Worm (Caenorhabditis elegans): ENCODE measurements around the gene C50F4.12.

DNA sequence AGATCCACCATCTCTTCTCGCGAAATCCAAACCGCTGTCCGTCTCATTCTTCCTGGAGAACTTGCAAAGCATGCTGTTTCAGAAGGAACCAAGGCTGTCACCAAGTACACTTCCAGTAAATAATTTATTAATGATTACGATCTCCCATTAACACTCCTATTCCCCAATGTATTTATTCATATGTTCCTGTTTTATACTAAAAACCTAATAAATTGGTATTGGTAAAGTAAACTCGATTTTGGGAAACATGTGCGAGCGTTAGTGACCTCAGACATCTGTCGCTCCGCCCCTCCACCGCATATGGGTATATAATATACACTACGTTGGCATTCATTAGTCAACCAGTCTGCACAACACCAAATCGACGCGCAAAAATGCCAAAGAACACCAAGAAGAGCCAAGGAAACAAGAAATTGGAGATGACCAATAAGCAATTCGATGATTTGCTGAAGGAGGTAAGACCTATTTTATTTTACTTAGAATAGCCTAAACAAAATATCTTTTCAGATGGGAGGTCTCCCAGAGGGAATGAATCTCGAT lies 6.6 kb upstream of the C50F4.12 start, which contains the start of gene C50F4.6:
- TF ChIP-seq C04F5.9 (tag; optimal IDR thresholded peaks at IDR 0.05) = no peak
- TF ChIP-seq jun-1 (tag; optimal IDR thresholded peaks at IDR 0.05) = no peak
- no peak for TF ChIP-seq ces-1 (GFP tag; optimal IDR thresholded peaks at IDR 0.05)
- no peak for TF ChIP-seq pag-3 (tag; optimal IDR thresholded peaks at IDR 0.05; ENCODE audit: borderline replicate concordance, insufficient read depth)
- TF ChIP-seq snu-23 (GFP tag; optimal IDR thresholded peaks at IDR 0.05) = no peak
- TF ChIP-seq tbx-2 (tag; optimal IDR thresholded peaks at IDR 0.05) = no peak
- no peak for TF ChIP-seq ztf-4 (tag; optimal IDR thresholded peaks at IDR 0.05)
- TF ChIP-seq aly-2 (tag; optimal IDR thresholded peaks at IDR 0.05) = no peak
- TF ChIP-seq ztf-11 (tag; optimal IDR thresholded peaks at IDR 0.05) = no peak
- no peak for TF ChIP-seq unc-62 (GFP tag; optimal IDR thresholded peaks at IDR 0.05)
- no peak for TF ChIP-seq lir-3 (tag; optimal IDR thresholded peaks at IDR 0.05; ENCODE audit: poor library complexity)
- no peak for TF ChIP-seq nhr-20 (tag; optimal IDR thresholded peaks at IDR 0.05)
- no peak for TF ChIP-seq aha-1 (tag; optimal IDR thresholded peaks at IDR 0.05)
